Worm (Caenorhabditis elegans) whole organism, young adult: ENCODE measurements around the gene F46B3.7.

Experiments
- B0019.2 ChIP-seq: fragments of 200-800 bp; sonication (Bioruptor generic); conservative IDR thresholded peaks from 2 replicates; pipeline ENCODE4 v1.3.6; 2022; ENCODE audit warnings: missing genetic modification reagents, missing genetic modification characterization, missing compliant biosample characterization
- F57A8.1 ChIP-seq: fragments of 200-800 bp; sonication (Bioruptor generic); optimal IDR thresholded peaks from 2 replicates; lab custom pipeline; 2018; ENCODE audit warnings: mild to moderate bottlenecking, missing genetic modification characterization, moderate library complexity, missing compliant biosample characterization
- Y56A3A.18 ChIP-seq: fragments of 200-800 bp; sonication (Bioruptor generic); IDR thresholded peaks from 2 replicates; pipeline ENCODE4 v1.3.6; 2022; ENCODE audit warnings: missing genetic modification reagents, missing genetic modification characterization, missing compliant biosample characterization
- Y67H2A.10 ChIP-seq: fragments of 200-800 bp; sonication (Bioruptor generic); conservative IDR thresholded peaks from 2 replicates; pipeline ENCODE4 v1.3.6; 2022; ENCODE audit warnings: missing genetic modification reagents, missing genetic modification characterization, missing compliant biosample characterization
- Y79H2A.3 ChIP-seq: fragments of 200-800 bp; sonication (Bioruptor generic); conservative IDR thresholded peaks from 2 replicates; pipeline ENCODE4 v1.3.6; 2022; ENCODE audit warnings: missing genetic modification reagents, missing genetic modification characterization, missing compliant biosample characterization
- Y95B8A.8 ChIP-seq: fragments of 200-800 bp; sonication (Bioruptor generic); IDR thresholded peaks from 2 replicates; pipeline ENCODE4 v1.3.6; 2022; ENCODE audit warnings: missing genetic modification reagents, missing genetic modification characterization, missing compliant biosample characterization
- aptf-2 ChIP-seq: fragments of 200-800 bp; sonication (Bioruptor generic); conservative IDR thresholded peaks from 2 replicates; pipeline ENCODE4 v1.3.6; 2022; ENCODE audit warnings: missing genetic modification reagents, missing genetic modification characterization, missing compliant biosample characterization
- ccch-3 ChIP-seq: fragments of 200-800 bp; sonication (Bioruptor generic); optimal IDR thresholded peaks from 2 replicates; lab custom pipeline; 2018; ENCODE audit warnings: mild to moderate bottlenecking, missing genetic modification characterization, missing compliant biosample characterization
- ceh-100 ChIP-seq: fragments of 200-800 bp; sonication (Bioruptor generic); IDR thresholded peaks from 2 replicates; pipeline ENCODE4 v1.3.6; 2022; ENCODE audit warnings: missing genetic modification reagents, missing genetic modification characterization, missing compliant biosample characterization
- ceh-27 ChIP-seq: fragments of 200-800 bp; sonication (Bioruptor generic); optimal IDR thresholded peaks from 2 replicates; lab custom pipeline; 2018; ENCODE audit warnings: mild to moderate bottlenecking, missing genetic modification characterization, moderate library complexity, missing compliant biosample characterization
- ceh-58 ChIP-seq: fragments of 200-800 bp; sonication (Bioruptor generic); IDR thresholded peaks from 2 replicates; pipeline ENCODE4 v1.3.6; 2022; ENCODE audit warnings: missing genetic modification characterization, missing compliant biosample characterization
- ceh-79 ChIP-seq: sonication (generic microtip); optimal IDR thresholded peaks from 2 replicates; lab custom pipeline; 2017; ENCODE audit warnings: mild to moderate bottlenecking, missing genetic modification characterization, missing compliant biosample characterization
- efl-1 ChIP-seq: fragments of 150-350 bp; optimal IDR thresholded peaks from 2 replicates; lab custom pipeline; 2014; ENCODE audit warnings: missing biosample characterization, missing genetic modification reagents, missing genetic modification characterization
- egl-18 ChIP-seq: fragments of 200-800 bp; sonication (Bioruptor generic); IDR thresholded peaks from 2 replicates; pipeline ENCODE4 v1.3.6; 2022; ENCODE audit warnings: missing genetic modification reagents, missing genetic modification characterization, missing compliant biosample characterization
- ets-4 ChIP-seq: fragments of 200-800 bp; sonication (Bioruptor generic); optimal IDR thresholded peaks from 2 replicates; lab custom pipeline; 2018; ENCODE audit warnings: mild to moderate bottlenecking, missing genetic modification characterization, missing compliant biosample characterization
- him-1 ChIP-seq: sonication (generic microtip); optimal IDR thresholded peaks from 2 replicates; lab custom pipeline; 2016; ENCODE audit warnings: missing genotype, missing genetic modification reagents, missing genetic modification characterization, missing compliant biosample characterization
- hlh-12 ChIP-seq: sonication (generic microtip); optimal IDR thresholded peaks from 2 replicates; lab custom pipeline; 2016; ENCODE audit warnings: missing genetic modification characterization, missing compliant biosample characterization
- hrde-1 ChIP-seq: sonication (generic microtip); optimal IDR thresholded peaks from 2 replicates; lab custom pipeline; 2016; ENCODE audit warnings: missing genetic modification characterization, mild to moderate bottlenecking, missing compliant biosample characterization, moderate library complexity, missing genotype, missing genetic modification reagents, borderline replicate concordance
- let-526 ChIP-seq: fragments of 200-800 bp; sonication (Bioruptor generic); IDR thresholded peaks from 2 replicates; pipeline ENCODE4 v1.3.6; 2022; ENCODE audit warnings: missing genetic modification reagents, missing genetic modification characterization, missing compliant biosample characterization
- let-607 ChIP-seq, 2 experiments: fragments of 200-800 bp in 1 of 2; sonication (Bioruptor generic) in 1 of 2; sonication (generic microtip) in 1 of 2; optimal IDR thresholded peaks; 2 replicates each; lab custom pipeline; 2016 to 2018; ENCODE audit warnings: mild to moderate bottlenecking in 2 of 2, missing compliant biosample characterization in 2 of 2, missing genetic modification characterization in 2 of 2, moderate library complexity in 2 of 2, missing genotype in 1 of 2
- lir-1 ChIP-seq: fragments of 200-800 bp; sonication (Bioruptor generic); conservative IDR thresholded peaks from 2 replicates; pipeline ENCODE4 v1.3.6; 2022; ENCODE audit warnings: missing genetic modification reagents, missing genetic modification characterization, missing compliant biosample characterization
- madf-10 ChIP-seq: sonication (generic microtip); optimal IDR thresholded peaks from 2 replicates; lab custom pipeline; 2016; ENCODE audit warnings: mild to moderate bottlenecking, missing genetic modification characterization, missing compliant biosample characterization
- mcd-1 ChIP-seq: fragments of 200-800 bp; sonication (Bioruptor generic); IDR thresholded peaks from 2 replicates; pipeline ENCODE4 v1.3.6; 2022; ENCODE audit warnings: missing genetic modification reagents, missing genetic modification characterization, missing compliant biosample characterization
- nfya-1 ChIP-seq: sonication (generic microtip); optimal IDR thresholded peaks from 2 replicates; lab custom pipeline; 2017; ENCODE audit warnings: antibody characterized with exemption, missing compliant biosample characterization, missing genetic modification characterization, borderline replicate concordance; ENCODE audit not compliant: insufficient read depth
- pbrm-1 ChIP-seq: fragments of 200-800 bp; sonication (Bioruptor generic); IDR thresholded peaks from 2 replicates; pipeline ENCODE4 v1.3.6; 2022; ENCODE audit warnings: missing genetic modification reagents, missing genetic modification characterization, missing compliant biosample characterization
- pha-4 ChIP-seq: fragments of 150-350 bp; sonication (generic microtip); optimal IDR thresholded peaks from 2 replicates; lab custom pipeline; 2014; ENCODE audit warnings: missing biosample characterization, missing genetic modification reagents, missing genetic modification characterization
- rcor-1 ChIP-seq: fragments of 200-800 bp; sonication (Bioruptor generic); IDR thresholded peaks from 2 replicates; pipeline ENCODE4 v1.3.6; 2022; ENCODE audit warnings: missing genetic modification reagents, missing genetic modification characterization, missing compliant biosample characterization
- rec-8 ChIP-seq, 2 experiments: sonication (generic microtip); optimal IDR thresholded peaks; 2 replicates each; lab custom pipeline; 2016; ENCODE audit warnings: mild to moderate bottlenecking in 2 of 2, missing genetic modification characterization in 2 of 2, missing genetic modification reagents in 2 of 2, missing genotype in 2 of 2, missing biosample characterization in 1 of 2, missing compliant biosample characterization in 1 of 2, moderate library complexity in 1 of 2
- sea-2 ChIP-seq: fragments of 200-800 bp; sonication (Bioruptor generic); IDR thresholded peaks from 2 replicates; pipeline ENCODE4 v1.3.6; 2022; ENCODE audit warnings: missing genetic modification characterization, missing compliant biosample characterization
- snpc-3.4 ChIP-seq: sonication (generic microtip); optimal IDR thresholded peaks from 2 replicates; lab custom pipeline; 2017; ENCODE audit warnings: missing genetic modification characterization, mild to moderate bottlenecking, missing compliant biosample characterization, antibody characterized with exemption, moderate library complexity, missing genotype, missing genetic modification reagents
- tbp1 ChIP-seq: fragments of 200-800 bp; sonication (Bioruptor generic); optimal IDR thresholded peaks from 2 replicates; lab custom pipeline; 2018; ENCODE audit warnings: mild to moderate bottlenecking, missing genetic modification characterization, missing compliant biosample characterization
- tlf-1 ChIP-seq: fragments of 200-800 bp; sonication (Bioruptor generic); optimal IDR thresholded peaks from 2 replicates; lab custom pipeline; 2018; ENCODE audit warnings: mild to moderate bottlenecking, missing genetic modification characterization, missing compliant biosample characterization
- unc-130 ChIP-seq: sonication (generic microtip); optimal IDR thresholded peaks from 2 replicates; lab custom pipeline; 2016; ENCODE audit warnings: missing genetic modification reagents, missing genetic modification characterization, missing compliant biosample characterization
- ztf-26 ChIP-seq: sonication (generic microtip); optimal IDR thresholded peaks from 2 replicates; lab custom pipeline; 2017; ENCODE audit warnings: missing genetic modification characterization, missing compliant biosample characterization
- ztf-28 ChIP-seq: fragments of 200-800 bp; sonication (Bioruptor generic); IDR thresholded peaks from 2 replicates; pipeline ENCODE4 v1.3.6; 2022; ENCODE audit warnings: missing genetic modification reagents, missing genetic modification characterization, missing compliant biosample characterization
- ztf-6 ChIP-seq: fragments of 200-800 bp; sonication (Bioruptor generic); IDR thresholded peaks from 2 replicates; pipeline ENCODE4 v1.3.6; 2022; ENCODE audit warnings: missing genetic modification reagents, missing genetic modification characterization, missing compliant biosample characterization

F46B3.7 gene

DNA sequence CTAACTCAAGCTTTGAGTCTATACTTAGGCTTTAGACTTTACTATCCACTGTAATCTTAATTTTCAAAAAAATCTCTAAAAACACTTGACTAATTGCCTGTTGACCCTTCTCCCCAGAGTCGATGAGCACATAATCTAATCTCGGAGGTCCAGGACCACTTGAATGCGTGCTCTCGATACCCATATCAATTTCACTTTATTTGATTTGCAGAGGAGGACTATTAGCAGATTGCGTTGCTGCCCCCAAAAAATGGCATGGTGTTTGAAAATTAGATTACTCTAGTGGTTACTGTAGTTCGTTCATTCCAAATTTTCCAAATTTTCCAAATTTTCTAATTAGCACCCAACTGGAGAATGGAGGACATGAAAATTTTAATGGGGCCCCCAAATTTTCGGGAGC, 26.9 kb upstream of the F46B3.7 start (continued):
- TF ChIP-seq ztf-28 = no peak

DNA sequence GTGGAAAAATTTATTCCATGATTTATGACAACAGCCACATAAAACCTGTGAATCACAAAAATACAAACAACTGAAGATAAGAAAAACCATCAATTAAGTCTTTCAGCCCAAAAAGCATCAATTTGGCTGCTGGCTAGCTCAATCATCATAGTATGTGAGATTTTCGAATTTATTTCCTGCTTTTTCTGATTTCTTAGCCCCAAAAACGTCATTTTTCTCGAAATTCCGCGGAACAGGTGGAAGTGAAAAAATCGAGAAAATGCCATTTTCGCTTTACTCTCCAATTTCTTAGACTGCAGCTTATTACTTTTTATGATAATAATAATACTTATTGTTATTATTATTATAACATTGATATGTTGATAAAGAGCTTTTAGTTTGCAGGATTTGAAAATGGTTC, 23.4 kb upstream of the F46B3.7 start, which contains the start of gene srxa-15:
Gene srxa-15, plus strand, starts transcription at position 301 of the 400 bp plus-strand sequence.
- TF ChIP-seq aptf-2 (GFP tag; lab: Robert Waterston, UW) (no peak), sea-2 (no peak), hlh-12 (no peak), lir-1 (no peak), Y56A3A.18 (GFP tag; lab: Robert Waterston, UW) (no peak), pha-4 (tag; lab: Kevin White, UChicago) (no peak), ceh-27 (GFP tag; lab: Kevin White, UChicago) (no peak), egl-18 (no peak), efl-1 (no peak), ccch-3 (GFP tag; lab: Kevin White, UChicago) (no peak), ets-4 (GFP tag; lab: Kevin White, UChicago) (no peak), rec-8 (tag; optimal IDR thresholded peaks at IDR 0.05; lab: Kevin White, UChicago) (no peak), Y79H2A.3 (no peak), snpc-3.4 (tag; lab: Kevin White, UChicago) (no peak)

DNA sequence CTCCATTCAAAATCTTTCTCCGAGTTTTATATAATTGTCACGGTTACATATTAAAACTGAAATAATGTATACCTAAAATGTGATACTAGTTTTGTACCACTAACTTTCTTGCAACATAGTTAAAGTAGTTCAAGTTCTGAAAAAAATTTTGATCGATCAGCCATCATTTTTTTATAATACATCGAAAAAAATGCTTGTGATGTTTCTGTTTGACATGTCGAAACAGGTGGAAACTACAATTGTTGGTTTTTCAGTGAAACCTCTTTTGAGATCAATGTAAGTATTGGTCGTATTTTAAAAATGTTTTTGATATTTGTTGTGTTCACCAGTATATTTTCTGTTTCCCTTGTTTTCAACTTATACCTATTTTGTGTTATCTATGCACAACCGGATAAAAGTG, 20.8 kb upstream of the F46B3.7 start, which contains the start of gene srxa-14:
Gene srxa-14, plus strand, starts transcription at position 301 of the 400 bp plus-strand sequence.
- no peak for TF ChIP-seq ceh-100
- TF ChIP-seq ztf-26 (tag; lab: Kevin White, UChicago) = no peak
- TF ChIP-seq, all 124 proteins: peak for 0

DNA sequence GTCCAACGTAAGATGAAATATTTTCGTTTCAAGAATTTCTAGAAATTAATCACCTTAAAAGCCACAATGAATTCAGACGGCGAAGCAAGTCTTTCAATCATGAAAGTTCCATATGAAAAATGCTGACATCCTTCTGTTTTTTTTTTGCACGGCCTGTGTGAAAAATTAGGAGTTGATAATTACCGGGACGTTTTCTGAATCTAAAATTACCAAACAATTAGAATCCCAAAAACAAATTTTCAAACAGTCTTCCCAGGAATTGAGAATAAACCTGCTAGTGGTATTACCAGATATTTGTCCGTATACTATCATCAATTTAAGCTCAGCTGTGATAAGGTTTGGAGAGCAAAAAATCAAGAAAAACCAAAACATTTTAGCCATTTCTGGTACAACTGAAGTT, 19.8 kb upstream of the F46B3.7 start, which contains the start of gene Y44A6B.3:
Gene Y44A6B.3, minus strand, starts transcription at position 101 of the 400 bp plus-strand sequence.
- TF ChIP-seq egl-18 (no peak), ztf-6 (no peak), mcd-1 (GFP tag; lab: Robert Waterston, UW) (no peak), F57A8.1 (no peak), let-526 (GFP tag; lab: Robert Waterston, UW) (no peak), hrde-1 (tag; lab: Kevin White, UChicago) (no peak), nfya-1 (no peak), ceh-100 (no peak), ets-4 (GFP tag; lab: Kevin White, UChicago) (no peak)

DNA sequence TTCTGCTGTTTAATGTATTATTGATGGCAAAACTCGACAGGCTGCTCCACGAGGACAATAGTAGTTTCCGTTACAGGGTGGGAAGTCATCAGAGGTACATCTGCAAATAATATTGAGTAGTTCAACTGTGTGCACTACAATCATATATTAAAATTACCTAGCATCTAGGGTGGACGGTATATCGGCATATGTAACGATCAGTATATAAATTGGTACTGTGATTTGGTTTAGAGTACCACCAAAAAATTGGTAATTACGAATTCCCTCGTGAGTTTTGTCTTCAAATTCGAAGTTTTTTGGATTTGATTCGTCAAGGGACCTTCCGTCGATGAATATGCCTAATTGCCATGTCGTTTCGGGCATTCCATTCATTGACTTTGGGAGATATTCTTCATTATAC, 18.3 kb upstream of the F46B3.7 start, which contains the start of gene ttr-13:
Gene ttr-13, minus strand, starts transcription at position 101 of the 400 bp plus-strand sequence.
- no peak for TF ChIP-seq tlf-1 (GFP tag; lab: Kevin White, UChicago)

DNA sequence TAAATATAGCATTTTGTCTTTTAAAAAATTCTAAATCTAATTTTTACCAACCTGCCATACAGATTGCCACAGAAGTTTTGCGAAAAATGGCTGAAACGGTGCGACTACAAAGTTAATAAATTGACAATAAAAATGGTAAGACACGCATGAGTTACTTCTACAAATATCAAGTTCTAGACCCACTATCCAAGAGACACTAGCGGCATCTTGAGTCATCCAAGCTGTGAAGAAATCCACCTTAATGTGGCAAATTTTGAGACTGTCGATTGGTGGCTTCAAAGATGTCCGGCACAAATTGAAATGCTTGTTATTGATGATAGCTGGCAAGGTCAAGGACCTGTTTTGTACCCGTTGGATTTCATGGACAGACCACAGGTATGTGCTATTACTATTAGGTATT, 15.8 kb upstream of the F46B3.7 start, which contains the start of gene F46B3.16:
Gene F46B3.16, plus strand, starts transcription at position 301 of the 400 bp plus-strand sequence.
- TF ChIP-seq mcd-1 (GFP tag; lab: Robert Waterston, UW) = no peak
- no peak for TF ChIP-seq let-607 (tag; optimal IDR thresholded peaks at IDR 0.05; lab: Kevin White, UChicago)
- no peak for TF ChIP-seq ceh-79 (tag; lab: Kevin White, UChicago)

DNA sequence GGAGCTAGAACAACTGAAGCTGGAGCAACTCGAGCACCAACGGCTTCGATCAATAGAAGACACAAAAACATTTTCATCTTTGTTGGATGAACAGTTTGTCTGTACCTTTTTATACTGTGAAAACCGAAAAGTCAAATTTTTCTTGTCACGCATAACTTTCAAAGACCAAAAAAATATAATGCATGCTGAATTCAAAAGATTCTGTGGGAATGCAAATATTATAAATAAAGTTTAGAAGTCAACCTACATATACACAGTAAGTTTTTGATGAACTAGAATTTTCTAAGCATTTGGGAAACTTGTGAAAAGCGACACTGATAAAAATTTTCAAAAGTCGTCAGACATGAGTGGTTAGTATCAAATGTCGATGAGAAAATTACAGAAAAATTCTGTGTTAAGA, 15.1 kb upstream of the F46B3.7 start, which contains the start of gene F46B3.15:
Gene F46B3.15, minus strand, starts transcription at position 101 of the 400 bp plus-strand sequence.
- no peak for TF ChIP-seq ceh-27 (GFP tag; lab: Kevin White, UChicago)
- no peak for TF ChIP-seq unc-130 (GFP tag; lab: Kevin White, UChicago)
- no peak for TF ChIP-seq rcor-1 (GFP tag; lab: Robert Waterston, UW)
- TF ChIP-seq ceh-58 (GFP tag; lab: Robert Waterston, UW) = no peak
- TF ChIP-seq Y67H2A.10 (GFP tag; lab: Robert Waterston, UW) = no peak
- TF ChIP-seq madf-10 (tag; lab: Kevin White, UChicago) = no peak
- no peak for TF ChIP-seq pha-4 (tag; lab: Kevin White, UChicago)
- no peak for TF ChIP-seq tbp1
- no peak for TF ChIP-seq pbrm-1 (GFP tag; lab: Robert Waterston, UW)
- no peak for TF ChIP-seq him-1 (tag; lab: Kevin White, UChicago)
- TF ChIP-seq snpc-3.4 (tag; lab: Kevin White, UChicago) = no peak
- no peak for TF ChIP-seq let-607 (tag; optimal IDR thresholded peaks at IDR 0.05; lab: Kevin White, UChicago)
- no peak for TF ChIP-seq B0019.2 (GFP tag; lab: Robert Waterston, UW)
- TF ChIP-seq Y95B8A.8 (GFP tag; lab: Robert Waterston, UW) = no peak
- TF ChIP-seq, all 124 proteins: peak for 0
